Worm (Caenorhabditis elegans) whole organism, mixed stage, embryonic: ENCODE data around the gene top-3.
A peak's percentile ranks its signal among the peaks of the same experiment; 100 is the strongest.

Experiments
- M03D4.4 ChIP-seq: sonication (generic microtip); optimal IDR thresholded peaks from 2 replicates; lab custom pipeline; 2017; ENCODE audit warnings: mild to moderate bottlenecking, missing genetic modification characterization, missing compliant biosample characterization
- bed-3 ChIP-seq: fragments of 200-800 bp; sonication (Bioruptor generic); optimal IDR thresholded peaks from 3 replicates; lab custom pipeline; 2018; ENCODE audit warnings: mild to moderate bottlenecking, missing genetic modification characterization, moderate library complexity, missing compliant biosample characterization
- blmp-1 ChIP-seq: fragments of 150-350 bp; optimal IDR thresholded peaks from 2 replicates; lab custom pipeline; 2014; ENCODE audit warnings: missing biosample characterization, missing genetic modification characterization
- ceh-39 ChIP-seq: fragments of 150-350 bp; optimal IDR thresholded peaks from 2 replicates; lab custom pipeline; 2014; ENCODE audit warnings: missing biosample characterization, missing genetic modification characterization
- ceh-43 ChIP-seq: fragments of 200-800 bp; sonication (Bioruptor generic); optimal IDR thresholded peaks from 2 replicates; lab custom pipeline; 2018; ENCODE audit warnings: mild to moderate bottlenecking, missing genetic modification characterization, moderate library complexity, missing compliant biosample characterization
- ces-1 ChIP-seq: fragments of 150-350 bp; optimal IDR thresholded peaks from 2 replicates; lab custom pipeline; 2014; ENCODE audit warnings: missing biosample characterization, missing genetic modification reagents, missing genetic modification characterization
- drap-1 ChIP-seq: fragments of 200-800 bp; sonication (Bioruptor generic); optimal IDR thresholded peaks from 3 replicates; lab custom pipeline; 2018; ENCODE audit warnings: mild to moderate bottlenecking, missing genetic modification characterization, missing compliant biosample characterization
- elt-1 ChIP-seq: sonication (generic microtip); optimal IDR thresholded peaks from 2 replicates; lab custom pipeline; 2017; ENCODE audit warnings: missing genetic modification characterization, mild to moderate bottlenecking, missing compliant biosample characterization, antibody characterized with exemption, moderate library complexity, borderline replicate concordance; ENCODE audit not compliant: insufficient read depth
- elt-3 ChIP-seq: fragments of 150-350 bp; optimal IDR thresholded peaks from 2 replicates; lab custom pipeline; 2014; ENCODE audit warnings: missing biosample characterization, missing genetic modification characterization
- ham-2 ChIP-seq: fragments of 200-800 bp; sonication (Bioruptor generic); optimal IDR thresholded peaks from 2 replicates; lab custom pipeline; 2018; ENCODE audit warnings: mild to moderate bottlenecking, missing genetic modification characterization, missing compliant biosample characterization
- hlh-1 ChIP-seq: fragments of 150-350 bp; optimal IDR thresholded peaks from 2 replicates; lab custom pipeline; 2014; ENCODE audit warnings: missing biosample characterization, missing genetic modification reagents, missing genetic modification characterization
- lin-13 ChIP-seq: fragments of 150-350 bp; optimal IDR thresholded peaks from 2 replicates; lab custom pipeline; 2014; ENCODE audit warnings: missing biosample characterization, missing genetic modification characterization
- lin-32 ChIP-seq: fragments of 200-800 bp; sonication (Bioruptor generic); optimal IDR thresholded peaks from 2 replicates; lab custom pipeline; 2018; ENCODE audit warnings: mild to moderate bottlenecking, missing genetic modification characterization, missing compliant biosample characterization
- lsy-2 ChIP-seq: fragments of 150-350 bp; optimal IDR thresholded peaks from 2 replicates; lab custom pipeline; 2014; ENCODE audit warnings: missing biosample characterization, missing genetic modification characterization
- mab-5 ChIP-seq: fragments of 150-350 bp; optimal IDR thresholded peaks from 2 replicates; lab custom pipeline; 2014; ENCODE audit warnings: missing biosample characterization, missing genetic modification characterization
- mep-1 ChIP-seq: fragments of 150-350 bp; optimal IDR thresholded peaks from 2 replicates; lab custom pipeline; 2017; ENCODE audit warnings: missing biosample characterization, missing genetic modification reagents, missing genetic modification characterization, inconsistent platforms
- mls-2 ChIP-seq: sonication (generic microtip); optimal IDR thresholded peaks from 2 replicates; lab custom pipeline; 2016; ENCODE audit warnings: mild to moderate bottlenecking, missing genetic modification characterization, moderate library complexity, missing compliant biosample characterization
- nhr-2 ChIP-seq: fragments of 150-350 bp; optimal IDR thresholded peaks from 2 replicates; lab custom pipeline; 2014; ENCODE audit warnings: missing biosample characterization, missing genetic modification characterization
- nhr-237 ChIP-seq: fragments of 150-350 bp; optimal IDR thresholded peaks from 2 replicates; lab custom pipeline; 2014; ENCODE audit warnings: missing biosample characterization, missing genetic modification characterization
- nhr-28 ChIP-seq: fragments of 150-350 bp; optimal IDR thresholded peaks from 2 replicates; lab custom pipeline; 2014; ENCODE audit warnings: missing biosample characterization, missing genetic modification characterization
- pha-4 ChIP-seq: fragments of 150-350 bp; optimal IDR thresholded peaks from 2 replicates; lab custom pipeline; 2018; ENCODE audit warnings: missing biosample characterization, missing genetic modification reagents, missing genetic modification characterization
- sem-2 ChIP-seq: fragments of 200-800 bp; sonication (Bioruptor generic); optimal IDR thresholded peaks from 2 replicates; lab custom pipeline; 2018; ENCODE audit warnings: mild to moderate bottlenecking, missing genetic modification characterization, missing compliant biosample characterization
- snpc-4 ChIP-seq: fragments of 150-350 bp; optimal IDR thresholded peaks from 2 replicates; lab custom pipeline; 2014; ENCODE audit warnings: missing biosample characterization, missing genetic modification characterization
- sptf-1 ChIP-seq: sonication (generic microtip); optimal IDR thresholded peaks from 2 replicates; lab custom pipeline; 2017; ENCODE audit warnings: mild to moderate bottlenecking, missing genetic modification characterization, moderate library complexity, missing compliant biosample characterization
- tbx-8 ChIP-seq: fragments of 200-800 bp; sonication (Bioruptor generic); optimal IDR thresholded peaks from 2 replicates; lab custom pipeline; 2018; ENCODE audit warnings: mild to moderate bottlenecking, missing genetic modification characterization, moderate library complexity, missing compliant biosample characterization
- unc-120 ChIP-seq: sonication (generic microtip); optimal IDR thresholded peaks from 2 replicates; lab custom pipeline; 2017; ENCODE audit warnings: missing genetic modification characterization, missing compliant biosample characterization; ENCODE audit not compliant: poor library complexity, severe bottlenecking
- unc-39 ChIP-seq: fragments of 150-350 bp; optimal IDR thresholded peaks from 2 replicates; lab custom pipeline; 2014; ENCODE audit warnings: missing biosample characterization, missing genetic modification characterization
- unc-62 ChIP-seq: fragments of 150-350 bp; optimal IDR thresholded peaks from 2 replicates; lab custom pipeline; 2014; ENCODE audit warnings: missing biosample characterization, missing genetic modification reagents, missing genetic modification characterization
- zip-8 ChIP-seq: fragments of 150-350 bp; optimal IDR thresholded peaks from 2 replicates; lab custom pipeline; 2014; ENCODE audit warnings: missing biosample characterization, missing genetic modification characterization

The top-3 gene

ce11 chrIII:11995783-11996182, 35.8 kb upstream of the top-3 start:
- TF ChIP-seq lsy-2 (no peak), hlh-1 (tag; lab: Kevin White, UChicago) (no peak), snpc-4 (tag; lab: Kevin White, UChicago) (no peak), blmp-1 (tag; lab: Kevin White, UChicago) (no peak), mab-5 (tag; lab: Kevin White, UChicago) (no peak), unc-120 (no peak), ham-2 (GFP tag; lab: Kevin White, UChicago) (no peak), unc-62 (no peak), sptf-1 (tag; lab: Kevin White, UChicago) (no peak), lin-32 (GFP tag; lab: Kevin White, UChicago) (no peak), nhr-237 (no peak), elt-3 (tag; lab: Kevin White, UChicago) (no peak), ces-1 (no peak), elt-1 (tag; lab: Kevin White, UChicago) (no peak)

ce11 chrIII:11991654-11992292, 31.8 kb upstream of the top-3 start:
- TF ChIP-seq ceh-39 (tag; lab: Kevin White, UChicago), result no peak

ce11 chrIII:11989823-11990222, 29.8 kb upstream of the top-3 start, which contains the start of gene wah-1:
TSS of gene wah-1 (plus strand) at chrIII:11990167.
- TF ChIP-seq M03D4.4 (tag; lab: Kevin White, UChicago) (no peak), mep-1 (tag; lab: Kevin White, UChicago) (peak; percentile 9)

ce11 chrIII:11985066-11985465, 25.1 kb upstream of the top-3 start:
- TF ChIP-seq lin-13 (tag; lab: Kevin White, UChicago) (no peak), elt-1 (tag; lab: Kevin White, UChicago) (no peak), mep-1 (tag; lab: Kevin White, UChicago) (no peak), unc-39 (tag; lab: Kevin White, UChicago) (no peak), drap-1 (GFP tag; lab: Kevin White, UChicago) (no peak), unc-62 (no peak)

ce11 chrIII:11982474-11982873, 22.5 kb upstream of the top-3 start:
- no peak for TF ChIP-seq sem-2
- no peak for TF ChIP-seq ham-2 (GFP tag; lab: Kevin White, UChicago)
- TF ChIP-seq ces-1, result no peak
- no peak for TF ChIP-seq lsy-2
- TF ChIP-seq M03D4.4 (tag; lab: Kevin White, UChicago), result no peak
- TF ChIP-seq tbx-8, result no peak
- TF ChIP-seq bed-3, result no peak
- TF ChIP-seq mls-2, result no peak
- TF ChIP-seq unc-39 (tag; lab: Kevin White, UChicago), result no peak
- TF ChIP-seq unc-62, result no peak
- no peak for TF ChIP-seq snpc-4 (tag; lab: Kevin White, UChicago)
- no peak for TF ChIP-seq lin-13 (tag; lab: Kevin White, UChicago)
- TF ChIP-seq nhr-237, result no peak
- TF ChIP-seq ceh-43 (GFP tag; lab: Kevin White, UChicago), result no peak
- TF ChIP-seq nhr-2 (tag; lab: Kevin White, UChicago), result no peak
- TF ChIP-seq zip-8 (tag; lab: Kevin White, UChicago), result no peak
- no peak for TF ChIP-seq pha-4 (tag; lab: Kevin White, UChicago)
- no peak for TF ChIP-seq lin-32 (GFP tag; lab: Kevin White, UChicago)
- TF ChIP-seq elt-1 (tag; lab: Kevin White, UChicago), result no peak
- no peak for TF ChIP-seq nhr-28

- TF ChIP-seq lin-13 (tag; lab: Kevin White, UChicago) (no peak), lin-32 (GFP tag; lab: Kevin White, UChicago) (peak; percentile 39), pha-4 (tag; lab: Kevin White, UChicago) (no peak), ces-1 (no peak)
These were observed 21.6 kb upstream of the top-3 start for ce11 chrIII:11981539-11981938.
